Worm (Caenorhabditis elegans) whole organism, young adult: ENCODE data around the gene tbx-9.

Experiments
- B0261.1 ChIP-seq: sonication (generic microtip); optimal IDR thresholded peaks from 2 replicates; lab custom pipeline; 2016; ENCODE audit warnings: mild to moderate bottlenecking, missing genetic modification characterization, moderate library complexity, missing compliant biosample characterization
- D2030.7 ChIP-seq: fragments of 200-800 bp; sonication (Bioruptor generic); IDR thresholded peaks from 2 replicates; pipeline ENCODE4 v1.3.6; 2022; ENCODE audit warnings: missing genetic modification reagents, missing genetic modification characterization, missing compliant biosample characterization
- F22D6.2 ChIP-seq: sonication (generic microtip); optimal IDR thresholded peaks from 2 replicates; lab custom pipeline; 2016; ENCODE audit warnings: mild to moderate bottlenecking, missing genetic modification characterization, missing compliant biosample characterization
- F39B2.1 ChIP-seq: fragments of 200-800 bp; sonication (Bioruptor generic); IDR thresholded peaks from 2 replicates; pipeline ENCODE4 v1.3.6; 2022; ENCODE audit warnings: missing genetic modification reagents, missing genetic modification characterization, missing compliant biosample characterization
- F49E8.2 ChIP-seq: sonication (generic microtip); optimal IDR thresholded peaks from 3 replicates; lab custom pipeline; 2017; ENCODE audit warnings: missing genetic modification characterization, mild to moderate bottlenecking, missing compliant biosample characterization, antibody characterized with exemption, moderate library complexity; ENCODE audit not compliant: insufficient read depth
- F57C9.4 ChIP-seq: sonication (generic microtip); optimal IDR thresholded peaks from 2 replicates; lab custom pipeline; 2017; ENCODE audit warnings: mild to moderate bottlenecking, missing genetic modification characterization, missing compliant biosample characterization
- attf-3 ChIP-seq: fragments of 200-800 bp; sonication (Bioruptor generic); conservative IDR thresholded peaks from 2 replicates; pipeline ENCODE4 v1.3.6; 2022; ENCODE audit warnings: missing genetic modification reagents, missing genetic modification characterization, missing compliant biosample characterization
- bed-1 ChIP-seq: fragments of 200-800 bp; sonication (Bioruptor generic); IDR thresholded peaks from 2 replicates; pipeline ENCODE4 v1.3.6; 2022; ENCODE audit warnings: missing genetic modification reagents, missing genetic modification characterization, missing compliant biosample characterization
- bed-2 ChIP-seq: fragments of 200-800 bp; sonication (Bioruptor generic); IDR thresholded peaks from 2 replicates; pipeline ENCODE4 v1.3.6; 2022; ENCODE audit warnings: missing genetic modification reagents, missing genetic modification characterization, missing compliant biosample characterization
- ccch-3 ChIP-seq: fragments of 200-800 bp; sonication (Bioruptor generic); optimal IDR thresholded peaks from 2 replicates; lab custom pipeline; 2018; ENCODE audit warnings: mild to moderate bottlenecking, missing genetic modification characterization, missing compliant biosample characterization
- cebp-1 ChIP-seq, 2 experiments: fragments of 200-800 bp in 1 of 2; sonication (Bioruptor generic) in 1 of 2; sonication (generic microtip) in 1 of 2; IDR thresholded peaks in 1 of 2; optimal IDR thresholded peaks in 1 of 2; 2 replicates each; pipeline versions ENCODE4 v1.3.6 to Lab custom; 2017 to 2022; ENCODE audit warnings: missing compliant biosample characterization in 2 of 2, missing genetic modification characterization in 2 of 2, mild to moderate bottlenecking in 1 of 2, missing genetic modification reagents in 1 of 2, moderate library complexity in 1 of 2
- ceh-100 ChIP-seq: fragments of 200-800 bp; sonication (Bioruptor generic); IDR thresholded peaks from 2 replicates; pipeline ENCODE4 v1.3.6; 2022; ENCODE audit warnings: missing genetic modification reagents, missing genetic modification characterization, missing compliant biosample characterization
- ceh-40 ChIP-seq: fragments of 200-800 bp; sonication (Bioruptor generic); IDR thresholded peaks from 2 replicates; pipeline ENCODE4 v1.3.6; 2022; ENCODE audit warnings: missing genetic modification characterization, missing compliant biosample characterization
- die-1 ChIP-seq: sonication (generic microtip); optimal IDR thresholded peaks from 2 replicates; lab custom pipeline; 2016; ENCODE audit warnings: missing genotype, mild to moderate bottlenecking, missing genetic modification characterization, missing compliant biosample characterization
- egl-18 ChIP-seq: fragments of 200-800 bp; sonication (Bioruptor generic); IDR thresholded peaks from 2 replicates; pipeline ENCODE4 v1.3.6; 2022; ENCODE audit warnings: missing genetic modification reagents, missing genetic modification characterization, missing compliant biosample characterization
- egrh-3 ChIP-seq: fragments of 200-800 bp; sonication (Bioruptor generic); IDR thresholded peaks from 2 replicates; pipeline ENCODE4 v1.3.6; 2022; ENCODE audit warnings: missing genetic modification reagents, missing genetic modification characterization, missing compliant biosample characterization
- him-1 ChIP-seq: sonication (generic microtip); optimal IDR thresholded peaks from 2 replicates; lab custom pipeline; 2016; ENCODE audit warnings: missing genotype, missing genetic modification reagents, missing genetic modification characterization, missing compliant biosample characterization
- lag-1 ChIP-seq: fragments of 200-800 bp; sonication (Bioruptor generic); IDR thresholded peaks from 2 replicates; pipeline ENCODE4 v1.3.6; 2022; ENCODE audit warnings: missing genetic modification reagents, missing genetic modification characterization, missing compliant biosample characterization
- let-526 ChIP-seq: fragments of 200-800 bp; sonication (Bioruptor generic); IDR thresholded peaks from 2 replicates; pipeline ENCODE4 v1.3.6; 2022; ENCODE audit warnings: missing genetic modification reagents, missing genetic modification characterization, missing compliant biosample characterization
- let-607 ChIP-seq, 2 experiments: fragments of 200-800 bp in 1 of 2; sonication (Bioruptor generic) in 1 of 2; sonication (generic microtip) in 1 of 2; optimal IDR thresholded peaks; 2 replicates each; lab custom pipeline; 2016 to 2018; ENCODE audit warnings: mild to moderate bottlenecking in 2 of 2, missing compliant biosample characterization in 2 of 2, missing genetic modification characterization in 2 of 2, moderate library complexity in 2 of 2, missing genotype in 1 of 2
- lin-40 ChIP-seq: sonication (generic microtip); optimal IDR thresholded peaks from 2 replicates; lab custom pipeline; 2016; ENCODE audit warnings: missing genetic modification characterization, mild to moderate bottlenecking, missing compliant biosample characterization, missing genotype, missing genetic modification reagents
- lir-1 ChIP-seq: fragments of 200-800 bp; sonication (Bioruptor generic); conservative IDR thresholded peaks from 2 replicates; pipeline ENCODE4 v1.3.6; 2022; ENCODE audit warnings: missing genetic modification reagents, missing genetic modification characterization, missing compliant biosample characterization
- madf-10 ChIP-seq: sonication (generic microtip); optimal IDR thresholded peaks from 2 replicates; lab custom pipeline; 2016; ENCODE audit warnings: mild to moderate bottlenecking, missing genetic modification characterization, missing compliant biosample characterization
- madf-3 ChIP-seq: fragments of 200-800 bp; sonication (Bioruptor generic); IDR thresholded peaks from 2 replicates; pipeline ENCODE4 v1.3.6; 2022; ENCODE audit warnings: missing genetic modification reagents, missing genetic modification characterization, missing compliant biosample characterization
- madf-6 ChIP-seq: fragments of 200-800 bp; sonication (Bioruptor generic); IDR thresholded peaks from 2 replicates; pipeline ENCODE4 v1.3.6; 2022; ENCODE audit warnings: missing genetic modification reagents, missing genetic modification characterization, missing compliant biosample characterization
- mel-28 ChIP-seq: sonication (generic microtip); optimal IDR thresholded peaks from 2 replicates; lab custom pipeline; 2016; ENCODE audit warnings: borderline replicate concordance, mild to moderate bottlenecking, missing genetic modification characterization, missing compliant biosample characterization
- nfya-2 ChIP-seq: fragments of 200-800 bp; sonication (Bioruptor generic); IDR thresholded peaks from 2 replicates; pipeline ENCODE4 v1.3.6; 2022; ENCODE audit warnings: missing genetic modification reagents, missing genetic modification characterization, missing compliant biosample characterization
- nfyb-1 ChIP-seq: fragments of 200-800 bp; sonication (Bioruptor generic); IDR thresholded peaks from 2 replicates; pipeline ENCODE4 v1.3.6; 2022; ENCODE audit warnings: missing genetic modification reagents, missing genetic modification characterization, missing compliant biosample characterization
- nhr-27 ChIP-seq: fragments of 200-800 bp; sonication (Bioruptor generic); optimal IDR thresholded peaks from 2 replicates; lab custom pipeline; 2018; ENCODE audit warnings: mild to moderate bottlenecking, missing genetic modification characterization, moderate library complexity, missing compliant biosample characterization
- nhr-80 ChIP-seq: sonication (generic microtip); optimal IDR thresholded peaks from 2 replicates; lab custom pipeline; 2016; ENCODE audit warnings: missing genetic modification characterization, missing compliant biosample characterization
- rec-8 ChIP-seq, 2 experiments: sonication (generic microtip); optimal IDR thresholded peaks; 2 replicates each; lab custom pipeline; 2016; ENCODE audit warnings: mild to moderate bottlenecking in 2 of 2, missing genetic modification characterization in 2 of 2, missing genetic modification reagents in 2 of 2, missing genotype in 2 of 2, missing biosample characterization in 1 of 2, missing compliant biosample characterization in 1 of 2, moderate library complexity in 1 of 2
- sptf-2 ChIP-seq: fragments of 200-800 bp; sonication (Bioruptor generic); optimal IDR thresholded peaks from 2 replicates; lab custom pipeline; 2018; ENCODE audit warnings: mild to moderate bottlenecking, missing genetic modification characterization, missing compliant biosample characterization
- tbp1 ChIP-seq: fragments of 200-800 bp; sonication (Bioruptor generic); optimal IDR thresholded peaks from 2 replicates; lab custom pipeline; 2018; ENCODE audit warnings: mild to moderate bottlenecking, missing genetic modification characterization, missing compliant biosample characterization
- tbx-9 ChIP-seq: sonication (generic microtip); optimal IDR thresholded peaks from 2 replicates; lab custom pipeline; 2016; ENCODE audit warnings: borderline replicate concordance, missing genetic modification characterization, inconsistent platforms, missing compliant biosample characterization
- unc-130 ChIP-seq: sonication (generic microtip); optimal IDR thresholded peaks from 2 replicates; lab custom pipeline; 2016; ENCODE audit warnings: missing genetic modification reagents, missing genetic modification characterization, missing compliant biosample characterization
- zfh-2 ChIP-seq: fragments of 200-800 bp; sonication (Bioruptor generic); conservative IDR thresholded peaks from 2 replicates; pipeline ENCODE4 v1.3.6; 2022; ENCODE audit warnings: missing genetic modification reagents, missing genetic modification characterization, missing compliant biosample characterization
- ztf-25 ChIP-seq: fragments of 200-800 bp; sonication (Bioruptor generic); IDR thresholded peaks from 2 replicates; pipeline ENCODE4 v1.3.6; 2022; ENCODE audit warnings: missing genetic modification reagents, missing genetic modification characterization, missing compliant biosample characterization
- ztf-26 ChIP-seq: sonication (generic microtip); optimal IDR thresholded peaks from 2 replicates; lab custom pipeline; 2017; ENCODE audit warnings: missing genetic modification characterization, missing compliant biosample characterization
- ztf-3 ChIP-seq: fragments of 200-800 bp; sonication (Bioruptor generic); optimal IDR thresholded peaks from 2 replicates; lab custom pipeline; 2018; ENCODE audit warnings: mild to moderate bottlenecking, missing genetic modification characterization, missing compliant biosample characterization

The tbx-9 gene

ce11 chrIII:10341758-10342157, at the start of gene tbx-9:
Gene tbx-9, minus strand, starts transcription at chrIII:10341858.
- no peak for TF ChIP-seq F57C9.4
- TF ChIP-seq zfh-2 = no peak
- no peak for TF ChIP-seq die-1
- TF ChIP-seq B0261.1 (tag; lab: Kevin White, UChicago) = no peak
- TF ChIP-seq F39B2.1 = no peak
- TF ChIP-seq bed-2 (GFP tag; lab: Robert Waterston, UW) = no peak
- TF ChIP-seq nhr-80 = no peak
- TF ChIP-seq ceh-40 = no peak
- TF ChIP-seq unc-130 (GFP tag; lab: Kevin White, UChicago) = no peak
- TF ChIP-seq madf-3 (GFP tag; lab: Robert Waterston, UW) = no peak
- no peak for TF ChIP-seq nfya-2
- no peak for TF ChIP-seq lir-1 (GFP tag; lab: Robert Waterston, UW)
- no peak for TF ChIP-seq ccch-3 (GFP tag; lab: Kevin White, UChicago)
- no peak for TF ChIP-seq let-526 (GFP tag; lab: Robert Waterston, UW)
- TF ChIP-seq let-607 (tag; optimal IDR thresholded peaks at IDR 0.05; lab: Kevin White, UChicago) = no peak
- TF ChIP-seq nhr-27 (tag; lab: Kevin White, UChicago) = no peak
- TF ChIP-seq lag-1 (GFP tag; lab: Robert Waterston, UW) = no peak
- TF ChIP-seq F49E8.2 (tag; lab: Kevin White, UChicago) = no peak
- TF ChIP-seq tbp1 (GFP tag; lab: Kevin White, UChicago) = no peak
- TF ChIP-seq nfyb-1 (GFP tag; lab: Robert Waterston, UW) = no peak

ce11 chrIII:10389608-10390007, 48.0 kb upstream of the tbx-9 start:
- no peak for TF ChIP-seq D2030.7 (GFP tag; lab: Robert Waterston, UW)
- no peak for TF ChIP-seq him-1 (tag; lab: Kevin White, UChicago)
- TF ChIP-seq mel-28 (tag; lab: Kevin White, UChicago) = no peak
- no peak for TF ChIP-seq bed-1 (GFP tag; lab: Robert Waterston, UW)
- TF ChIP-seq tbx-9 = no peak
- TF ChIP-seq F49E8.2 (tag; lab: Kevin White, UChicago) = no peak
- TF ChIP-seq cebp-1 (GFP tag; IDR thresholded peaks at IDR 0.05; lab: Robert Waterston, UW) = no peak
- no peak for TF ChIP-seq cebp-1 (tag; optimal IDR thresholded peaks at IDR 0.05; lab: Kevin White, UChicago)
- no peak for TF ChIP-seq egrh-3
- no peak for TF ChIP-seq ceh-100
- no peak for TF ChIP-seq lin-40
- no peak for TF ChIP-seq rec-8 (tag; optimal IDR thresholded peaks at IDR 0.05; lab: Kevin White, UChicago)
- TF ChIP-seq egl-18 (GFP tag; lab: Robert Waterston, UW) = no peak
- TF ChIP-seq ztf-25 = no peak
- TF ChIP-seq ztf-26 (tag; lab: Kevin White, UChicago) = no peak
- no peak for TF ChIP-seq F22D6.2
- TF ChIP-seq ztf-3 (GFP tag; lab: Kevin White, UChicago) = no peak
- TF ChIP-seq madf-10 (tag; lab: Kevin White, UChicago) = no peak
- no peak for TF ChIP-seq attf-3 (GFP tag; lab: Robert Waterston, UW)

- TF ChIP-seq madf-6 (GFP tag; lab: Robert Waterston, UW) = no peak
- TF ChIP-seq sptf-2 = no peak
- TF ChIP-seq, all 124 proteins: peak for 0
Observed at ce11 chrIII:10386476-10386875, 44.8 kb upstream of the tbx-9 start, which contains the start of gene C38H2.3. Gene C38H2.3, minus strand, starts transcription at chrIII:10386576.
